Worm (Caenorhabditis elegans): ENCODE results near the gene str-255.

Gene str-255

DNA sequence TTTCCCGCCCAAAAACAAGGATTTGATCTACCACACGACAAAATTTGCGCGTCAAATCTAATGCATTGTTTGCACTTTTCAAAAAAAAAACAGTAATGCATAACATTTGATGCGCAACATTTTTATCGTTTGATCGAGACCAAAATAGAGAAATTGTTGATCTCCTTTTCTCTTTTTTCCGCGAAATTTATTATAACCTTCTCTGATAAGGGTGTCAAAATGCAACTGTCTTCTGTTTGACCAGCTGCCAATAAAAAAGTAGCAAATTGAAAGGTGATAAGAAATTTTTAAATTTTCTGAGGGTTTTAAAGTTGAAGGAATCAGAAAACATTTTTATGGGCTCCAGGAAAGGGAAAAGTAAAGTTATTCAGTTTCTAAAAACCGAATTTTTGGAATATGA is 26.6 kb downstream of the str-255 start:
- TF ChIP-seq drap-1 (GFP tag; optimal IDR thresholded peaks at IDR 0.05), result no peak
- no peak for TF ChIP-seq pha-4 (tag; optimal IDR thresholded peaks at IDR 0.05)
- no peak for TF ChIP-seq ceh-43 (GFP tag; optimal IDR thresholded peaks at IDR 0.05)
- TF ChIP-seq lsy-2 (tag; optimal IDR thresholded peaks at IDR 0.05), result no peak
- no peak for TF ChIP-seq mab-5 (tag; optimal IDR thresholded peaks at IDR 0.05)
- no peak for TF ChIP-seq elt-1 (tag; optimal IDR thresholded peaks at IDR 0.05; ENCODE audit: borderline replicate concordance, insufficient read depth)
- TF ChIP-seq lin-13 (tag; optimal IDR thresholded peaks at IDR 0.05), result no peak
- no peak for TF ChIP-seq blmp-1 (tag; optimal IDR thresholded peaks at IDR 0.05)
- no peak for TF ChIP-seq hlh-1 (tag; optimal IDR thresholded peaks at IDR 0.05)
- TF ChIP-seq elt-3 (tag; optimal IDR thresholded peaks at IDR 0.05), result no peak
- TF ChIP-seq flh-1 (GFP tag; optimal IDR thresholded peaks at IDR 0.05), result no peak
- TF ChIP-seq nhr-12 (tag; optimal IDR thresholded peaks at IDR 0.05), result no peak
- no peak for TF ChIP-seq tbx-8 (GFP tag; optimal IDR thresholded peaks at IDR 0.05)
- no peak for TF ChIP-seq nhr-28 (tag; optimal IDR thresholded peaks at IDR 0.05)
- TF ChIP-seq nhr-76 (tag; optimal IDR thresholded peaks at IDR 0.05), result no peak

DNA sequence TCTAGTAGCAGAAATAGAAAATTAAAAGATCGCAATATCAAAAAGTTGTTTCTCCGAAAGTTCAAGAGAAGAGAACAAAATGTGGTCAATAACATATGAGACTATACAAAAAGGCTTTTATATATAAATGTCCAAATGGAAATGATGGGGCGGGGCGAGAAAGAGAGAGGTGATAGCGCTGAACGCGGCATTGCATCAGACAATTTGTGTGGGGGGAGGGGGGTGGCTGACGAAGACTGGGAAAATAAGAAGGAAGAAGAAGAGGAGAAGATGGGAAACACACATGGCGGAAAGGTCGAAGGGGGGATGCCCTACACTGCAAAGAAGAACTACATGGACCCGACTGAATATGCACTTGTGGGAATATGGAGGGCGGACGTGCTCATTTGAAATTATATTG is 28.3 kb downstream of the str-255 start:
- peak; percentile 34 for TF ChIP-seq unc-120 (tag; optimal IDR thresholded peaks at IDR 0.05; ENCODE audit: poor library complexity, severe bottlenecking)
- TF ChIP-seq nhr-12 (tag; optimal IDR thresholded peaks at IDR 0.05), result no peak
- TF ChIP-seq sptf-1 (tag; optimal IDR thresholded peaks at IDR 0.05), result peak; percentile 8
- no peak for TF ChIP-seq snpc-4 (tag; optimal IDR thresholded peaks at IDR 0.05)

DNA sequence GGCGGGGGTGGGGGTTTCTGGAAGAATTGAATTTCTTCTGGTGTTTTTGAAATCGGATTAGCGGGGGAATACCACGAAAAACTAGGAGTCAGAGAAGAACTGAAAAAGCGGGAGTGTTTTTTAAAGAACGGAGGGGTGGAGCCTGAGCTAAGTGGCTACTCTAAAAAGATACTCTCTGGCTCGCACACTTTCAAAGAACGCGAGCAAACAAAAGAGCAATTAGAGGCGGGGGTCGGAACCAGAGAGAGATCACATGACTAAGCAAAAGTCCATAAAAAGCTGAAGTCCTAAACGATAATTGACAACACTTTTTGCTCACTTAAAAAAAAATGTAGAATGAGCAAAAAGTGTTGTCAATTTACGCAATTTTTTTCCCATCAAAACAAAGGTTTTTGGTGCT is 29.3 kb downstream of the str-255 start:
- no peak for TF ChIP-seq ztf-11 (tag; optimal IDR thresholded peaks at IDR 0.05)
- no peak for TF ChIP-seq cnd-1 (tag; optimal IDR thresholded peaks at IDR 0.05)
- no peak for TF ChIP-seq mls-2 (tag; optimal IDR thresholded peaks at IDR 0.05)
- no peak for TF ChIP-seq nhr-28 (tag; optimal IDR thresholded peaks at IDR 0.05)
- no peak for TF ChIP-seq ham-2 (GFP tag; optimal IDR thresholded peaks at IDR 0.05)
- TF ChIP-seq unc-62 (GFP tag; optimal IDR thresholded peaks at IDR 0.05), result no peak
- no peak for TF ChIP-seq flh-1 (GFP tag; optimal IDR thresholded peaks at IDR 0.05)
- TF ChIP-seq mep-1 (tag; optimal IDR thresholded peaks at IDR 0.05), result no peak
- TF ChIP-seq nhr-237 (tag; optimal IDR thresholded peaks at IDR 0.05), result no peak
- no peak for TF ChIP-seq ceh-39 (tag; optimal IDR thresholded peaks at IDR 0.05)
- no peak for TF ChIP-seq M03D4.4 (tag; optimal IDR thresholded peaks at IDR 0.05)

DNA sequence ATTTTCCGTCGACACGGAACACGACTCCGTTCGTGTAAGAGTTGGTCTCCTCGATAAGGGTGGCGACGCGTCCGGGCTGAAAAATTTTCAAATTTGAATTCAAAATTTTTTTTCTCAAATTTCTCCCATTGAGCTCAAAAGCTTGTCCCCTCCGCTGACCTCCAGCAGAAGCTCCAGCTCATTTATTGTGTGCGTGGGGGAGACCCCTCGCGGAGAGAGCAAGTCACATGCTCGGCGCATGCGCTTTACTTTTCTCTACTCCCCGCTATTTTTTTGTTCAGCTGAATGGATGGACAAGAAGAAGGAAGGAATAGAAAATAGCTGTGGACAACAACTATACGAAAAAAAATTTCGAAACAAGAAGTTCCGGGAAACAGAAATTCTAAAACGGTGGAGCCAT is 30.1 kb downstream of the str-255 start:
- peak; percentile 20 for TF ChIP-seq nhr-237 (tag; optimal IDR thresholded peaks at IDR 0.05)
- TF ChIP-seq cnd-1 (tag; optimal IDR thresholded peaks at IDR 0.05), result no peak
- no peak for TF ChIP-seq zip-8 (tag; optimal IDR thresholded peaks at IDR 0.05)
- TF ChIP-seq ces-1 (GFP tag; optimal IDR thresholded peaks at IDR 0.05), result peak; percentile 4
- TF ChIP-seq snpc-4 (tag; optimal IDR thresholded peaks at IDR 0.05), result no peak
- TF ChIP-seq unc-39 (tag; optimal IDR thresholded peaks at IDR 0.05), result no peak
- peak; percentile 4 for TF ChIP-seq mep-1 (tag; optimal IDR thresholded peaks at IDR 0.05)
- TF ChIP-seq nhr-76 (tag; optimal IDR thresholded peaks at IDR 0.05), result no peak
- TF ChIP-seq nhr-2 (tag; optimal IDR thresholded peaks at IDR 0.05), result no peak
- TF ChIP-seq pha-4 (tag; optimal IDR thresholded peaks at IDR 0.05), result no peak
- TF ChIP-seq bed-3 (GFP tag; optimal IDR thresholded peaks at IDR 0.05), result no peak
- no peak for TF ChIP-seq sem-2 (GFP tag; optimal IDR thresholded peaks at IDR 0.05)

DNA sequence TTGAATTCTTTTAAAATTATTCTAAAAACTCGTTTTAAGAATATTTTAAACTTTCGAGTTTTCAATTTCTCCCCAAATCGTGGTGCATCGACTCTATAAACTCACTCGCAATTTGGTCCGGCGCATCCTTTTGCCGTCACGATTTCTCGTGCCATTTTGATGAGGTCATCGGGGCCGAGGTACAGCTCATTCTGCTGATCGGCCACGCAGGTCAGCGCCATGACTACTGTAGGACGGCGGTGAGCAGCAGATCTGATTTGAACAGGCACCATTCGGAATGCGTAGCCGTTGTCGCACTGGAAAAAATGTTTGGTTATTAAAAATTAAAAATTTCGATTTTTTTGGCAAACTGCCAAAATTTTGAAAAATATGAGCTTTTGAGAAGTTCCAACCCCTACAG is 31.0 kb downstream of the str-255 start:
- TF ChIP-seq nhr-12 (tag; optimal IDR thresholded peaks at IDR 0.05), result no peak
- no peak for TF ChIP-seq blmp-1 (tag; optimal IDR thresholded peaks at IDR 0.05)
- no peak for TF ChIP-seq ces-1 (GFP tag; optimal IDR thresholded peaks at IDR 0.05)
- TF ChIP-seq ceh-83 (GFP tag; optimal IDR thresholded peaks at IDR 0.05), result no peak

Measured in whole organism, mixed stage, embryonic.